Worm (Caenorhabditis elegans): Measurements from ENCODE around the gene mrpl-50.

The mrpl-50 gene

DNA sequence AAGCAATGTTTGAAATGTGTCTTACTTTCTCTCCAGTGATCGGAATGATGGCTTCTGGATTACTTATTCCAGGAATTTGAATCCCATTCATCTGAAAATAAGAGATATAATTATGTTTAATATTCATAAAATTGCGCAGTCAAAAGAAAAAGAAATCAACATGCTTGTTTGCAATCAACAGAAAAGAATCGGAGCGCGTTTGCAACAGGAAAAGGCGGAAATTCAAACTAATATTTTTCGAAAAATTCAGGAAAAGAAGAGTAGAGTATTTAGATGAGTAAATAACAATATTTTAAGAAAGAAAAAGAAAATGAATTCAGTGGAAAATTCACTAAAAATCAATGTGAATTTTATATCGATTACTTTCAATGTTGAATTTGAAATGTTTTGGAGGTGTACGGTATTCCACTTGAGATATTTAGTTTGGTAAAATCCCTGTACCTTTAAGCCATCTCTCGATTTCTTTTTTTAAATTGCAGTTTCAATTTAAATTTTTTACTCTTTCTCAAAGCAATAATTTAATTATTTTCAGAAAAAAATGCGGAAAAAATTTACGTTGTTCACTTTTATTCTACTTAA is 10.8 kb downstream of the mrpl-50 start, which contains the start of the genes set-17 and T21B10.4:
set-17 (minus strand) TSS at position 127 of the 579 bp plus-strand sequence.
T21B10.4 (plus strand) TSS at position 533 of the 579 bp plus-strand sequence.
- peak; percentile 29 for TF ChIP-seq lsy-2 (tag; optimal IDR thresholded peaks at IDR 0.05)
- TF ChIP-seq pha-4 (tag; optimal IDR thresholded peaks at IDR 0.05), result peak; percentile 17
- peak; percentile 72 for TF ChIP-seq elt-1 (tag; optimal IDR thresholded peaks at IDR 0.05; ENCODE audit: borderline replicate concordance, insufficient read depth)
- TF ChIP-seq elt-3 (tag; optimal IDR thresholded peaks at IDR 0.05), result no peak
- no peak for TF ChIP-seq bed-3 (GFP tag; optimal IDR thresholded peaks at IDR 0.05)

- TF ChIP-seq ces-1 (GFP tag; optimal IDR thresholded peaks at IDR 0.05) (peak; percentile 72), sptf-1 (tag; optimal IDR thresholded peaks at IDR 0.05) (no peak)
Measured at ce11 chrII:8945167-8945566, 15.5 kb downstream of the mrpl-50 start.

DNA sequence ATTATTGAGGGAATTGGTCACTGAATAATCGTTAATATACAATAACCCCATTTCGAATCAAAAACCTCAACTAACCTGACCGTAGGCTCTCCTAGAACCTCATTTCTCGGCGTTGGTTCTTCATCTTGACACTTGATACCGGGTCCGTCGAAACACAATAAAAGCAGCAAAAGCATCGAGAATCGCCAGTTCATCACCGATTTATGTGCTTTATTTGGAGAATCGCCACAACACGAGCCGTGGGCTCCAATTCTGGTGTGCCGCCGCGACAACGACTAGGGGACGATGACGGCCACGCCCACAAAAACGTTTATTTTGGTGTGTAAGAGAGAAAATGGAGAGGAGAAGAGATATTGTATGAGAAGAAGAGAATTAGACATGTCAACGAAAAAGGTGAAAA is 17.8 kb downstream of the mrpl-50 start, which contains the start of gene cutl-15:
cutl-15 (minus strand) TSS at position 298 of the 400 bp plus-strand sequence.
- TF ChIP-seq mls-2 (tag; optimal IDR thresholded peaks at IDR 0.05) (no peak), elt-3 (tag; optimal IDR thresholded peaks at IDR 0.05) (no peak)

ce11 chrII:8948640-8949039 is 19.0 kb downstream of the mrpl-50 start:
- TF ChIP-seq hlh-1 (tag; optimal IDR thresholded peaks at IDR 0.05) (no peak), ces-1 (GFP tag; optimal IDR thresholded peaks at IDR 0.05) (peak; percentile 52), blmp-1 (tag; optimal IDR thresholded peaks at IDR 0.05) (no peak), M03D4.4 (tag; optimal IDR thresholded peaks at IDR 0.05) (no peak), tbx-8 (GFP tag; optimal IDR thresholded peaks at IDR 0.05) (no peak), nhr-237 (tag; optimal IDR thresholded peaks at IDR 0.05) (no peak)

- no peak for TF ChIP-seq ceh-43 (GFP tag; optimal IDR thresholded peaks at IDR 0.05)
- no peak for TF ChIP-seq elt-1 (tag; optimal IDR thresholded peaks at IDR 0.05; ENCODE audit: borderline replicate concordance, insufficient read depth)
- TF ChIP-seq ztf-11 (tag; optimal IDR thresholded peaks at IDR 0.05), result no peak
- TF ChIP-seq elt-3 (tag; optimal IDR thresholded peaks at IDR 0.05), result no peak
- TF ChIP-seq hlh-1 (tag; optimal IDR thresholded peaks at IDR 0.05), result no peak
- TF ChIP-seq unc-120 (tag; optimal IDR thresholded peaks at IDR 0.05; ENCODE audit: poor library complexity, severe bottlenecking), result no peak
Measured at ce11 chrII:8951270-8951669, 21.6 kb downstream of the mrpl-50 start.

DNA sequence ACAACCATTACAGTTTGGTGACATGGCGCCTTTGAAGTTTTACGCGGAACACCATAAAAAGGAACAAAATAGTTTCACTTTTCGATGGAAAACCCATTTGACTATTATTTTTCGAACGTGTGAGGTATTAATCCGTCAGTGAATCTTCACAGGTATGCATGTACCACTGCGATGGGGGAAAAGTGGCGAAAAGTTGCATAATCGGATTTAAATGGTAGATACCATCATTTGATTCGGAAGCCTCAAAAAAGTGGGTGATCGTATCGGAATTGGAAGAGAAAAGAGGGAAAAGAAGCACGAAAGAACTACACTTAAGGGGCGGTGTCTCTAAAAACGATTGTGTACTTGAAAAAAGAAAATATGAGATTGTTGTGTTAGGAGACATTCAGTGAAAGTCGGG is 24.1 kb downstream of the mrpl-50 start:
- TF ChIP-seq mep-1 (tag; optimal IDR thresholded peaks at IDR 0.05), result no peak
- TF ChIP-seq ceh-39 (tag; optimal IDR thresholded peaks at IDR 0.05), result no peak
- TF ChIP-seq elt-1 (tag; optimal IDR thresholded peaks at IDR 0.05; ENCODE audit: borderline replicate concordance, insufficient read depth), result peak; percentile 16

- TF ChIP-seq sem-2 (GFP tag; optimal IDR thresholded peaks at IDR 0.05) (no peak), ces-1 (GFP tag; optimal IDR thresholded peaks at IDR 0.05) (peak; percentile 94), unc-120 (tag; optimal IDR thresholded peaks at IDR 0.05; ENCODE audit: poor library complexity, severe bottlenecking) (no peak), mab-5 (tag; optimal IDR thresholded peaks at IDR 0.05) (no peak), cnd-1 (tag; optimal IDR thresholded peaks at IDR 0.05) (no peak), elt-3 (tag; optimal IDR thresholded peaks at IDR 0.05) (no peak), ceh-83 (GFP tag; optimal IDR thresholded peaks at IDR 0.05) (no peak), lsy-2 (tag; optimal IDR thresholded peaks at IDR 0.05) (no peak)
Measured at ce11 chrII:8956896-8957295, 27.3 kb downstream of the mrpl-50 start.

ce11 chrII:8959081-8959480 is 29.4 kb downstream of the mrpl-50 start:
- TF ChIP-seq nhr-237 (tag; optimal IDR thresholded peaks at IDR 0.05) (no peak), unc-62 (GFP tag; optimal IDR thresholded peaks at IDR 0.05) (peak; percentile 21), hlh-1 (tag; optimal IDR thresholded peaks at IDR 0.05) (peak; percentile 51), unc-120 (tag; optimal IDR thresholded peaks at IDR 0.05; ENCODE audit: poor library complexity, severe bottlenecking) (peak; percentile 32), sptf-1 (tag; optimal IDR thresholded peaks at IDR 0.05) (no peak), ztf-11 (tag; optimal IDR thresholded peaks at IDR 0.05) (no peak), flh-1 (GFP tag; optimal IDR thresholded peaks at IDR 0.05) (no peak), drap-1 (GFP tag; optimal IDR thresholded peaks at IDR 0.05) (no peak)
